Fruit fly (Drosophila melanogaster): Measurements from ENCODE around the gene Cyp4g1.

Gene Cyp4g1

dm6 chrX:487517-487957, 18.4 kb upstream of the Cyp4g1 start, which contains the start of the genes CG18273 and CG3156 (continued):
- peak; percentile 35 for TF ChIP-seq CG12391 (tag; optimal IDR thresholded peaks at IDR 0.05)
- TF ChIP-seq ken (GFP tag; IDR thresholded peaks at IDR 0.05) = no peak
- TF ChIP-seq Ada2b (GFP tag; IDR thresholded peaks at IDR 0.05) = no peak
- TF ChIP-seq CG6689 (GFP tag; IDR thresholded peaks at IDR 0.05) = 0 out of 2 replicates have a peak, but pooled peaks have one; percentile 7
- TF ChIP-seq vnd (GFP tag; IDR thresholded peaks at IDR 0.05; ENCODE audit: partially characterized antibody) = peak; percentile 43; the same call in 1 of the 3 replicates
- TF ChIP-seq CG6654 (GFP tag; optimal IDR thresholded peaks at IDR 0.05) = no peak
- TF ChIP-seq crc (GFP tag; optimal IDR thresholded peaks at IDR 0.05) = no peak
- TF ChIP-seq kay (GFP tag; optimal IDR thresholded peaks at IDR 0.05) = no peak
- no peak for TF ChIP-seq D (optimal IDR thresholded peaks at IDR 0.05)
- no peak for TF ChIP-seq D (GFP tag; optimal IDR thresholded peaks at IDR 0.05)
- peak; percentile 19 for TF ChIP-seq shn (GFP tag; optimal IDR thresholded peaks at IDR 0.05)
- TF ChIP-seq Fer2 (tag; optimal IDR thresholded peaks at IDR 0.05) = peak; percentile 6
- TF ChIP-seq jigr1 (GFP tag; IDR thresholded peaks at IDR 0.05) = no peak
- TF ChIP-seq CG10959 (GFP tag; IDR thresholded peaks at IDR 0.05) = no peak
- no peak for TF ChIP-seq CG31365 (tag; optimal IDR thresholded peaks at IDR 0.05)
- TF ChIP-seq lilli (GFP tag; optimal IDR thresholded peaks at IDR 0.05) = peak; percentile 26
- TF ChIP-seq CG9215 (GFP tag; IDR thresholded peaks at IDR 0.05) = no peak
- no peak for TF ChIP-seq onecut (GFP tag; IDR thresholded peaks at IDR 0.05)
- no peak for TF ChIP-seq Hey (tag; optimal IDR thresholded peaks at IDR 0.05)
- TF ChIP-seq slp2 (GFP tag; optimal IDR thresholded peaks at IDR 0.05) = no peak
- TF ChIP-seq CG12769 (tag; optimal IDR thresholded peaks at IDR 0.05) = no peak
- no peak for TF ChIP-seq CG7556 (GFP tag; optimal IDR thresholded peaks at IDR 0.05)
- TF ChIP-seq HLH4C (GFP tag; IDR thresholded peaks at IDR 0.05; ENCODE audit: partially characterized antibody) = peak; percentile 71
- TF ChIP-seq Gug (GFP tag; IDR thresholded peaks at IDR 0.05) = no peak
- peak; percentile 40 to 91 for TF ChIP-seq crp (GFP tag; optimal IDR thresholded peaks at IDR 0.05)
- TF ChIP-seq CG4404 (GFP tag; IDR thresholded peaks at IDR 0.05) = no peak
- TF ChIP-seq gcm2 (GFP tag; optimal IDR thresholded peaks at IDR 0.05) = no peak
- TF ChIP-seq CG15269 (tag; optimal IDR thresholded peaks at IDR 0.05) = no peak
- TF ChIP-seq gcm (GFP tag; optimal IDR thresholded peaks at IDR 0.05) = no peak
- TF ChIP-seq sna (GFP tag; IDR thresholded peaks at IDR 0.05; ENCODE audit: partially characterized antibody) = 0 out of 2 replicates have a peak, but pooled peaks have one; percentile 47
- no peak for TF ChIP-seq yki (optimal IDR thresholded peaks at IDR 0.05)
- no peak for TF ChIP-seq HLHmδ (GFP tag; optimal IDR thresholded peaks at IDR 0.05)
- no peak for TF ChIP-seq dati (GFP tag; IDR thresholded peaks at IDR 0.05)
- peak; percentile 65 for TF ChIP-seq Dll (GFP tag; IDR thresholded peaks at IDR 0.05; ENCODE audit: partially characterized antibody)
- no peak for TF ChIP-seq CG4617 (GFP tag; optimal IDR thresholded peaks at IDR 0.05; ENCODE audit: borderline replicate concordance)
- peak; percentile 82 for TF ChIP-seq CG17186 (GFP tag; optimal IDR thresholded peaks at IDR 0.05)
- TF ChIP-seq Nf-YC (tag; optimal IDR thresholded peaks at IDR 0.05) = peak; percentile 53
- no peak for TF ChIP-seq peb (GFP tag; IDR thresholded peaks at IDR 0.05)
- no peak for TF ChIP-seq wek (GFP tag; optimal IDR thresholded peaks at IDR 0.05)
- TF ChIP-seq tio (GFP tag; optimal IDR thresholded peaks at IDR 0.05) = no peak
- no peak for TF ChIP-seq ash1 (GFP tag; optimal IDR thresholded peaks at IDR 0.05)
- TF ChIP-seq ewg (GFP tag; optimal IDR thresholded peaks at IDR 0.05) = no peak
- peak; percentile 15 for TF ChIP-seq pho (GFP tag; optimal IDR thresholded peaks at IDR 0.05)
- no peak for TF ChIP-seq stc (GFP tag; IDR thresholded peaks at IDR 0.05)
- no peak for TF ChIP-seq Trl (optimal IDR thresholded peaks at IDR 0.05)
- TF ChIP-seq Trl (GFP tag; optimal IDR thresholded peaks at IDR 0.05) = no peak
- TF ChIP-seq chif (GFP tag; optimal IDR thresholded peaks at IDR 0.05) = no peak
- TF ChIP-seq bigmax (GFP tag; optimal IDR thresholded peaks at IDR 0.05) = no peak
- no peak for TF ChIP-seq PHDP (tag; optimal IDR thresholded peaks at IDR 0.05)
- no peak for TF ChIP-seq tgo (GFP tag; IDR thresholded peaks at IDR 0.05)
- TF ChIP-seq CG10147 (GFP tag; optimal IDR thresholded peaks at IDR 0.05) = no peak
- peak; percentile 59 for TF ChIP-seq phol (tag; optimal IDR thresholded peaks at IDR 0.05)
